Fruit fly (Drosophila melanogaster) whole organism, embryonic: ENCODE measurements around the gene Ilp5.

ENCODE experiments used
- Asciz ChIP-seq: fragments of 200-800 bp; sonication (Bioruptor generic); optimal IDR thresholded peaks from 2 replicates; lab custom pipeline; 2017; ENCODE audit warnings: missing biosample characterization, mild to moderate bottlenecking, missing genetic modification characterization, missing genetic modification reagents
- Atf3 ChIP-seq: fragments of 200-800 bp; sonication (Bioruptor generic); optimal IDR thresholded peaks from 3 replicates; lab custom pipeline; 2016; ENCODE audit warnings: missing biosample characterization, missing genetic modification characterization
- Bgb ChIP-seq: fragments of 200-800 bp; sonication (Bioruptor generic); IDR thresholded peaks from 2 replicates; pipeline ENCODE4 v1.3.6; 2022; ENCODE audit warnings: missing biosample characterization, missing genetic modification characterization; ENCODE audit not compliant: partially characterized antibody
- CG10366 ChIP-seq: fragments of 200-800 bp; sonication (Bioruptor generic); IDR thresholded peaks from 2 replicates; pipeline ENCODE4 v1.3.6; 2022; ENCODE audit warnings: missing biosample characterization, missing genetic modification characterization
- CG10462 ChIP-seq: fragments of 200-800 bp; sonication (Bioruptor generic); optimal IDR thresholded peaks from 2 replicates; lab custom pipeline; 2016; ENCODE audit warnings: missing biosample characterization, missing genetic modification characterization
- CG10565 ChIP-seq: fragments of 200-800 bp; sonication (Bioruptor generic); optimal IDR thresholded peaks from 3 replicates; lab custom pipeline; 2016; ENCODE audit warnings: missing biosample characterization, mild to moderate bottlenecking, missing genetic modification characterization
- CG11085 ChIP-seq: fragments of 200-800 bp; sonication (Bioruptor generic); IDR thresholded peaks from 2 replicates; pipeline ENCODE4 v1.3.6; 2022; ENCODE audit warnings: missing biosample characterization, missing genetic modification characterization
- CG11247 ChIP-seq: fragments of 200-800 bp; sonication (Bioruptor generic); IDR thresholded peaks from 2 replicates; pipeline ENCODE4 v1.3.6; 2022; ENCODE audit warnings: missing biosample characterization, missing genetic modification characterization
- CG12299 ChIP-seq: fragments of 200-800 bp; sonication (Bioruptor generic); optimal IDR thresholded peaks from 2 replicates; lab custom pipeline; 2018; ENCODE audit warnings: missing biosample characterization, mild to moderate bottlenecking, missing genetic modification characterization
- CG13424 ChIP-seq: fragments of 200-800 bp; sonication (Bioruptor generic); optimal IDR thresholded peaks from 2 replicates; lab custom pipeline; 2019; ENCODE audit warnings: missing biosample characterization, mild to moderate bottlenecking, missing genetic modification characterization, moderate library complexity
- CG14050 ChIP-seq: fragments of 200-800 bp; sonication (Bioruptor generic); IDR thresholded peaks from 3 replicates; pipeline ENCODE4 v1.3.6; 2022; ENCODE audit warnings: missing biosample characterization, missing genetic modification characterization
- CG14710 ChIP-seq: fragments of 200-800 bp; sonication (Bioruptor generic); optimal IDR thresholded peaks from 3 replicates; lab custom pipeline; 2019; ENCODE audit warnings: missing biosample characterization, mild to moderate bottlenecking, missing genetic modification characterization, moderate library complexity
- CG15601 ChIP-seq: fragments of 200-800 bp; sonication (Bioruptor generic); optimal IDR thresholded peaks from 3 replicates; lab custom pipeline; 2019; ENCODE audit warnings: missing biosample characterization, mild to moderate bottlenecking, missing genetic modification characterization, moderate library complexity
- CG18262 ChIP-seq: fragments of 200-800 bp; optimal IDR thresholded peaks from 3 replicates; lab custom pipeline; 2019; ENCODE audit warnings: missing biosample characterization, mild to moderate bottlenecking, missing genetic modification characterization, moderate library complexity
- CG1832 ChIP-seq: fragments of 200-800 bp; sonication (Bioruptor generic); optimal IDR thresholded peaks from 2 replicates; lab custom pipeline; 2017; ENCODE audit warnings: missing biosample characterization, mild to moderate bottlenecking, missing genetic modification characterization, inconsistent platforms
- CG2129 ChIP-seq: fragments of 200-800 bp; sonication (Bioruptor generic); IDR thresholded peaks from 2 replicates; pipeline ENCODE4 v1.3.6; 2022; ENCODE audit warnings: missing biosample characterization, missing genetic modification characterization; ENCODE audit not compliant: partially characterized antibody
- CG32532 ChIP-seq: fragments of 200-800 bp; sonication (Bioruptor generic); IDR thresholded peaks from 2 replicates; pipeline ENCODE4 v1.3.6; 2022; ENCODE audit warnings: missing biosample characterization, missing genetic modification characterization
- CG3281 ChIP-seq: fragments of 200-800 bp; sonication (Bioruptor generic); optimal IDR thresholded peaks from 3 replicates; lab custom pipeline; 2017; ENCODE audit warnings: missing biosample characterization, mild to moderate bottlenecking, missing genetic modification characterization
- CG3838 ChIP-seq: fragments of 200-800 bp; sonication (Bioruptor generic); optimal IDR thresholded peaks from 3 replicates; lab custom pipeline; 2016; ENCODE audit warnings: missing biosample characterization, missing genetic modification characterization
- CG5953 ChIP-seq: fragments of 200-800 bp; sonication (Bioruptor generic); IDR thresholded peaks from 2 replicates; pipeline ENCODE4 v1.3.6; 2022; ENCODE audit warnings: missing biosample characterization, missing genetic modification characterization
- CG6765 ChIP-seq: fragments of 200-800 bp; sonication (Bioruptor generic); optimal IDR thresholded peaks from 3 replicates; lab custom pipeline; 2017; ENCODE audit warnings: missing biosample characterization, mild to moderate bottlenecking, missing genetic modification characterization
- CG6854 ChIP-seq: fragments of 200-800 bp; sonication (Bioruptor generic); optimal IDR thresholded peaks from 3 replicates; lab custom pipeline; 2017; ENCODE audit warnings: missing biosample characterization, mild to moderate bottlenecking, missing genetic modification characterization
- CG7357 ChIP-seq: fragments of 200-800 bp; sonication (Bioruptor generic); IDR thresholded peaks from 3 replicates; pipeline ENCODE4 v1.3.6; 2022; ENCODE audit warnings: missing biosample characterization, missing genetic modification characterization
- CG8924 ChIP-seq: fragments of 200-800 bp; optimal IDR thresholded peaks from 3 replicates; lab custom pipeline; 2019; ENCODE audit warnings: missing biosample characterization, mild to moderate bottlenecking, missing genetic modification characterization, moderate library complexity
- CG9609 ChIP-seq: fragments of 200-800 bp; sonication (Bioruptor generic); optimal IDR thresholded peaks from 3 replicates; lab custom pipeline; 2016; ENCODE audit warnings: missing biosample characterization, missing genetic modification characterization
- CG9797 ChIP-seq: fragments of 200-800 bp; sonication (Bioruptor generic); optimal IDR thresholded peaks from 3 replicates; lab custom pipeline; 2018; ENCODE audit warnings: missing biosample characterization, mild to moderate bottlenecking, missing genetic modification characterization
- D19B ChIP-seq: fragments of 200-800 bp; sonication (Bioruptor generic); optimal IDR thresholded peaks from 2 replicates; lab custom pipeline; 2017; ENCODE audit warnings: missing biosample characterization, mild to moderate bottlenecking, missing genetic modification characterization
- Dref ChIP-seq: fragments of 200-800 bp; sonication (Bioruptor generic); IDR thresholded peaks from 2 replicates; pipeline ENCODE4 v1.3.6; 2022; ENCODE audit warnings: missing biosample characterization, missing genetic modification characterization
- Drgx ChIP-seq: fragments of 200-800 bp; sonication (Bioruptor generic); IDR thresholded peaks from 2 replicates; pipeline ENCODE4 v1.3.6; 2022; ENCODE audit warnings: missing biosample characterization, missing genetic modification characterization
- E2f1 ChIP-seq: fragments of 200-800 bp; sonication (Bioruptor generic); IDR thresholded peaks from 2 replicates; pipeline ENCODE4 v1.3.6; 2022; ENCODE audit warnings: missing biosample characterization, missing genetic modification characterization
- Gug ChIP-seq: fragments of 200-800 bp; sonication (Bioruptor generic); IDR thresholded peaks from 4 replicates; pipeline ENCODE4 v1.3.6; 2022; ENCODE audit warnings: missing biosample characterization, missing genetic modification characterization
- H2.0 ChIP-seq: fragments of 200-800 bp; sonication (Bioruptor generic); IDR thresholded peaks from 2 replicates; pipeline ENCODE4 v1.3.6; 2022; ENCODE audit warnings: missing biosample characterization, missing genetic modification characterization
- Kr ChIP-seq: fragments of 200-800 bp; sonication (Bioruptor generic); optimal IDR thresholded peaks from 2 replicates; lab custom pipeline; 2017; ENCODE audit warnings: missing biosample characterization, mild to moderate bottlenecking, missing genetic modification characterization
- Meics ChIP-seq: fragments of 200-800 bp; sonication (Bioruptor generic); optimal IDR thresholded peaks from 2 replicates; lab custom pipeline; 2017; ENCODE audit warnings: missing biosample characterization, mild to moderate bottlenecking, missing genetic modification characterization
- Ptx1 ChIP-seq: fragments of 200-800 bp; sonication (Bioruptor generic); IDR thresholded peaks from 2 replicates; pipeline ENCODE4 v1.3.6; 2022; ENCODE audit warnings: missing biosample characterization, missing genetic modification characterization
- Side ChIP-seq: fragments of 200-800 bp; sonication (Bioruptor generic); optimal IDR thresholded peaks from 2 replicates; lab custom pipeline; 2016; ENCODE audit warnings: missing biosample characterization, missing genetic modification characterization
- Sin3A ChIP-seq: fragments of >200 bp; optimal IDR thresholded peaks from 2 replicates; lab custom pipeline; 2018
- Sry-δ ChIP-seq: fragments of 200-800 bp; sonication (Bioruptor generic); optimal IDR thresholded peaks from 2 replicates; lab custom pipeline; 2016; ENCODE audit warnings: missing biosample characterization, missing genetic modification characterization
- Tbp ChIP-seq: fragments of >200 bp; optimal IDR thresholded peaks from 2 replicates; lab custom pipeline; 2018; ENCODE audit warnings: missing biosample characterization, missing genetic modification characterization
- cato ChIP-seq: fragments of 200-800 bp; sonication (Bioruptor generic); optimal IDR thresholded peaks from 2 replicates; lab custom pipeline; 2016; ENCODE audit warnings: missing biosample characterization, missing genetic modification characterization, borderline replicate concordance
- chinmo ChIP-seq: fragments of 200-800 bp; sonication (Bioruptor generic); IDR thresholded peaks from 4 replicates; pipeline ENCODE4 v1.3.6; 2022; ENCODE audit warnings: missing biosample characterization, missing genetic modification characterization; ENCODE audit not compliant: partially characterized antibody
- da ChIP-seq: fragments of 200-800 bp; sonication (Bioruptor generic); optimal IDR thresholded peaks from 2 replicates; lab custom pipeline; 2016; ENCODE audit warnings: missing biosample characterization, missing genetic modification characterization
- dysf ChIP-seq: fragments of 200-800 bp; sonication (Bioruptor generic); IDR thresholded peaks from 3 replicates; pipeline ENCODE4 v1.3.6; 2022; ENCODE audit warnings: missing biosample characterization, missing genetic modification characterization
- en ChIP-seq: fragments of 200-800 bp; sonication (Bioruptor generic); optimal IDR thresholded peaks from 2 replicates; lab custom pipeline; 2016; ENCODE audit warnings: missing biosample characterization, missing genetic modification characterization
- mld ChIP-seq: fragments of 200-800 bp; sonication (Bioruptor generic); IDR thresholded peaks from 3 replicates; pipeline ENCODE4 v1.3.6; 2022; ENCODE audit warnings: missing biosample characterization, missing genetic modification characterization; ENCODE audit not compliant: partially characterized antibody
- odd ChIP-seq: fragments of 200-800 bp; sonication (Bioruptor generic); optimal IDR thresholded peaks from 2 replicates; lab custom pipeline; 2017; ENCODE audit warnings: missing biosample characterization, mild to moderate bottlenecking, missing genetic modification characterization
- pita ChIP-seq: fragments of 200-800 bp; sonication (Bioruptor generic); optimal IDR thresholded peaks from 2 replicates; lab custom pipeline; 2017; ENCODE audit warnings: missing biosample characterization, mild to moderate bottlenecking, missing genetic modification characterization
- psq ChIP-seq: fragments of 200-800 bp; sonication (Bioruptor generic); optimal IDR thresholded peaks from 2 replicates; lab custom pipeline; 2017; ENCODE audit warnings: missing biosample characterization, missing genetic modification characterization
- salm ChIP-seq: fragments of 200-800 bp; sonication (Bioruptor generic); optimal IDR thresholded peaks from 2 replicates; lab custom pipeline; 2018; ENCODE audit warnings: missing biosample characterization, mild to moderate bottlenecking, missing genetic modification characterization
- sd ChIP-seq: fragments of 200-800 bp; sonication (Bioruptor generic); optimal IDR thresholded peaks from 3 replicates; lab custom pipeline; 2018; ENCODE audit warnings: missing biosample characterization, mild to moderate bottlenecking, missing genetic modification characterization, moderate library complexity
- stwl ChIP-seq: fragments of 200-800 bp; sonication (Bioruptor generic); optimal IDR thresholded peaks from 3 replicates; lab custom pipeline; 2018; ENCODE audit warnings: missing biosample characterization, mild to moderate bottlenecking, missing genetic modification characterization, moderate library complexity
- yki ChIP-seq: fragments of >200 bp; optimal IDR thresholded peaks from 3 replicates; lab custom pipeline; 2018
- zf30C ChIP-seq: fragments of 200-800 bp; sonication (Bioruptor generic); optimal IDR thresholded peaks from 3 replicates; lab custom pipeline; 2018; ENCODE audit warnings: missing biosample characterization, mild to moderate bottlenecking, missing genetic modification characterization

Ilp5 gene

DNA sequence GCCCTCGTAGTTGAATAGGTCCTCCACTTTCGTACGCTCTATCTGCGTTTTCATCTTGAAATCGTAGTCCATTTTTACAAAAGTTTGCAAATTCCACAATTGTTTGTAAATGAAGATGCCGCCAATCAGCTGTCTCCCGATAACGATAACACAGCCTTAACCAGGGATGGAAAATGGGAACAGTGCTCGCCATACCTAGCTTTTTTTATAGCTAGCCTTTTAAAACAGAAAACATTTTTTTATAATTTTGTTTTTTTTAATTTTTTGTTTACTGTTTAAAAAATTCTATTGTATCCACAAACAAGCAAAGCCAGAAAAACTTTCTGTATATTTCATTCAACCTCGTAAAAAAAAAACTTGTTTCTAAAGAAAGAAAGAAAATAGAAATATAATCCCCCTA is 14.8 kb upstream of the Ilp5 start, which contains the start of gene Cdk8 (continued):
- TF ChIP-seq zf30C (no peak), Sin3A (lab: Kevin White, UChicago) (no peak), CG11247 (no peak), Sry-δ (peak; percentile 39), da (no peak), Meics (no peak), CG3838 (GFP tag; lab: Kevin White, UChicago) (no peak), Drgx (GFP tag; lab: Robert Waterston, UW) (no peak), CG15601 (tag; lab: Kevin White, UChicago) (peak; percentile 17), pita (GFP tag; lab: Kevin White, UChicago) (no peak), CG7357 (GFP tag; lab: Robert Waterston, UW) (no peak), sd (tag; lab: Kevin White, UChicago) (peak; percentile 87), dysf (GFP tag; lab: Robert Waterston, UW) (no peak), CG5953 (GFP tag; lab: Robert Waterston, UW) (no peak), psq (GFP tag; lab: Kevin White, UChicago) (no peak), H2.0 (GFP tag; lab: Robert Waterston, UW) (no peak; the same call in 1 of the 2 replicates), Tbp (GFP tag; lab: Kevin White, UChicago) (no peak), CG13424 (peak; percentile 56), CG10366 (no peak), CG14050 (no peak; the same call in 2 of the 3 replicates), stwl (peak; percentile 22), CG10565 (GFP tag; lab: Kevin White, UChicago) (no peak), Atf3 (no peak), CG9797 (no peak), Ptx1 (GFP tag; lab: Robert Waterston, UW) (no peak), D19B (GFP tag; lab: Kevin White, UChicago) (no peak), en (no peak), Asciz (GFP tag; lab: Kevin White, UChicago) (no peak), CG10462 (GFP tag; lab: Kevin White, UChicago) (no peak), CG18262 (peak; percentile 39), E2f1 (GFP tag; lab: Robert Waterston, UW) (peak; percentile 19; the same call in 1 of the 2 replicates), CG9609 (GFP tag; lab: Kevin White, UChicago) (no peak), odd (GFP tag; lab: Kevin White, UChicago) (no peak), CG12299 (tag; lab: Kevin White, UChicago) (no peak), cato (GFP tag; lab: Kevin White, UChicago) (no peak), chinmo (GFP tag; lab: Robert Waterston, UW) (no peak), CG6854 (GFP tag; lab: Kevin White, UChicago) (no peak), CG11085 (GFP tag; lab: Robert Waterston, UW) (no peak), Kr (GFP tag; lab: Kevin White, UChicago) (no peak), Gug (GFP tag; lab: Robert Waterston, UW) (no peak; the same call in 3 of the 4 replicates), yki (no peak), CG1832 (GFP tag; lab: Kevin White, UChicago) (no peak), CG8924 (tag; lab: Kevin White, UChicago) (no peak), CG3281 (GFP tag; lab: Kevin White, UChicago) (no peak), CG2129 (GFP tag; lab: Robert Waterston, UW) (no peak), salm (no peak), mld (GFP tag; lab: Robert Waterston, UW) (no peak), Side (no peak), Dref (GFP tag; lab: Robert Waterston, UW) (peak; percentile 72), CG6765 (GFP tag; lab: Kevin White, UChicago) (no peak), CG14710 (tag; lab: Kevin White, UChicago) (peak; percentile 56), Bgb (no peak; the same call in 1 of the 2 replicates), CG32532 (peak; percentile 64)
